Worm (Caenorhabditis elegans) whole organism, late embryonic: ENCODE data around the gene fbxb-105.

Experiments
- ceh-19 ChIP-seq: fragments of 200-800 bp; sonication (Bioruptor generic); optimal IDR thresholded peaks from 2 replicates; lab custom pipeline; 2018; ENCODE audit warnings: mild to moderate bottlenecking, missing genetic modification characterization, missing compliant biosample characterization
- ceh-48 ChIP-seq: sonication (generic microtip); optimal IDR thresholded peaks from 2 replicates; lab custom pipeline; 2016; ENCODE audit warnings: missing genetic modification characterization, inconsistent platforms, missing compliant biosample characterization
- dve-1 ChIP-seq: sonication (generic microtip); optimal IDR thresholded peaks from 2 replicates; lab custom pipeline; 2017; ENCODE audit warnings: antibody characterized with exemption, mild to moderate bottlenecking, missing genetic modification characterization, missing compliant biosample characterization
- elt-2 ChIP-seq: sonication (generic microtip); optimal IDR thresholded peaks from 2 replicates; lab custom pipeline; 2016; ENCODE audit warnings: missing genetic modification reagents, missing genetic modification characterization, missing compliant biosample characterization
- fkh-10 ChIP-seq: fragments of 150-350 bp; optimal IDR thresholded peaks from 2 replicates; lab custom pipeline; 2014; ENCODE audit warnings: missing biosample characterization, missing genetic modification reagents, missing genetic modification characterization
- fkh-6 ChIP-seq: sonication (generic microtip); optimal IDR thresholded peaks from 2 replicates; lab custom pipeline; 2016; ENCODE audit warnings: missing genetic modification characterization, missing compliant biosample characterization
- nfya-1 ChIP-seq: sonication (generic microtip); optimal IDR thresholded peaks from 2 replicates; lab custom pipeline; 2017; ENCODE audit warnings: missing genetic modification characterization, mild to moderate bottlenecking, missing compliant biosample characterization, antibody characterized with exemption, moderate library complexity
- nhr-11 ChIP-seq: fragments of 150-350 bp; optimal IDR thresholded peaks from 2 replicates; lab custom pipeline; 2014; ENCODE audit warnings: missing biosample characterization, missing genetic modification characterization
- pha-2 ChIP-seq: sonication (generic microtip); optimal IDR thresholded peaks from 2 replicates; lab custom pipeline; 2017; ENCODE audit warnings: mild to moderate bottlenecking, missing genetic modification characterization, missing compliant biosample characterization
- pha-4 ChIP-seq: fragments of 150-350 bp; optimal IDR thresholded peaks from 2 replicates; lab custom pipeline; 2018; ENCODE audit warnings: missing biosample characterization, missing genetic modification reagents, missing genetic modification characterization
- tbx-2 ChIP-seq: sonication (generic microtip); optimal IDR thresholded peaks from 2 replicates; lab custom pipeline; 2016; ENCODE audit warnings: missing genetic modification characterization, missing compliant biosample characterization
- unc-42 ChIP-seq: sonication (generic microtip); optimal IDR thresholded peaks from 2 replicates; lab custom pipeline; 2016; ENCODE audit warnings: missing genotype, missing genetic modification characterization, missing compliant biosample characterization

DNA sequence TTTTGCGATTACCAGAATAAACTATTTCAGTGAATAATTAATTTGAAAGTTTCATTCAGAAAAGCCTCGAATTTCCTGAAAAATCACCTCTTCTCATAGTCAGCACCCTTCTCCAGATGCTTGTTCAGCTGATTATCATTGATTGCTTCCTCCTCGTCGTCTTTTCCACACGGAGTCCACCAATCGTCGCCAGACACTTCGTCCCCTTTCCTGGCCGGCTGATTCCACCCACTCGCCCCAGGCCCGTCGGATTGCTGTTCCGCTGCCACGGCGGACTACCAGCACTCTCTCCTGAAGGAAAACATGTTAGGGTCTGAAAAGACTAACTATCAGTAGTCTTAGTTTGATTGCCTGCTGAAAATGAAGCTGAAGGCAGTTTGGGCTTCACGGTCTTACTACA is 10.1 kb upstream of the fbxb-105 start:
- TF ChIP-seq nhr-11 (tag; lab: Kevin White, UChicago) (no peak), ceh-48 (tag; lab: Kevin White, UChicago) (no peak), elt-2 (no peak), tbx-2 (no peak), fkh-10 (GFP tag; lab: Kevin White, UChicago) (no peak), unc-42 (tag; lab: Kevin White, UChicago) (no peak), ceh-19 (no peak), dve-1 (tag; lab: Kevin White, UChicago) (no peak), nfya-1 (tag; lab: Kevin White, UChicago) (no peak), pha-4 (tag; lab: Kevin White, UChicago) (no peak), pha-2 (tag; lab: Kevin White, UChicago) (no peak), fkh-6 (tag; lab: Kevin White, UChicago) (no peak)
